Fruit fly (Drosophila melanogaster) whole organism, embryonic: Measurements from ENCODE around the gene CG31675.

Experiments used
- Abd-B ChIP-seq: fragments of 200-800 bp; sonication (Bioruptor generic); optimal IDR thresholded peaks from 2 replicates; lab custom pipeline; 2018; ENCODE audit warnings: missing biosample characterization, mild to moderate bottlenecking, missing genetic modification characterization, moderate library complexity
- Asciz ChIP-seq: fragments of 200-800 bp; sonication (Bioruptor generic); optimal IDR thresholded peaks from 2 replicates; lab custom pipeline; 2017; ENCODE audit warnings: missing biosample characterization, mild to moderate bottlenecking, missing genetic modification characterization, missing genetic modification reagents
- C15 ChIP-seq: fragments of 200-800 bp; sonication (Bioruptor generic); IDR thresholded peaks from 3 replicates; pipeline ENCODE4 v1.3.6; 2022; ENCODE audit warnings: missing biosample characterization, missing genetic modification characterization
- CG11093 ChIP-seq: fragments of 200-800 bp; sonication (Bioruptor generic); IDR thresholded peaks from 3 replicates; pipeline ENCODE4 v1.3.6; 2022; ENCODE audit warnings: missing biosample characterization, missing genetic modification characterization
- CG11695 ChIP-seq: fragments of 200-800 bp; sonication (Bioruptor generic); IDR thresholded peaks from 3 replicates; pipeline ENCODE4 v1.3.6; 2022; ENCODE audit warnings: missing biosample characterization, missing genetic modification characterization
- CG12769 ChIP-seq: fragments of 200-800 bp; sonication (Bioruptor generic); optimal IDR thresholded peaks from 2 replicates; lab custom pipeline; 2019; ENCODE audit warnings: missing biosample characterization, mild to moderate bottlenecking, missing genetic modification characterization, moderate library complexity
- CG14667 ChIP-seq: fragments of 200-800 bp; sonication (Bioruptor generic); IDR thresholded peaks from 2 replicates; pipeline ENCODE4 v1.3.6; 2022; ENCODE audit warnings: missing biosample characterization, missing genetic modification characterization
- CG15269 ChIP-seq: fragments of 200-800 bp; sonication (Bioruptor generic); optimal IDR thresholded peaks from 2 replicates; lab custom pipeline; 2018; ENCODE audit warnings: missing biosample characterization, mild to moderate bottlenecking, missing genetic modification characterization, moderate library complexity
- CG15601 ChIP-seq: fragments of 200-800 bp; sonication (Bioruptor generic); optimal IDR thresholded peaks from 3 replicates; lab custom pipeline; 2019; ENCODE audit warnings: missing biosample characterization, mild to moderate bottlenecking, missing genetic modification characterization, moderate library complexity
- CG17186 ChIP-seq: fragments of 200-800 bp; sonication (Bioruptor generic); optimal IDR thresholded peaks from 3 replicates; lab custom pipeline; 2017; ENCODE audit warnings: missing biosample characterization, missing genetic modification reagents, missing genetic modification characterization
- CG17361 ChIP-seq: fragments of 200-800 bp; sonication (Bioruptor generic); IDR thresholded peaks from 3 replicates; pipeline ENCODE4 v1.3.6; 2022; ENCODE audit warnings: missing biosample characterization, missing genetic modification characterization
- CG2129 ChIP-seq: fragments of 200-800 bp; sonication (Bioruptor generic); IDR thresholded peaks from 2 replicates; pipeline ENCODE4 v1.3.6; 2022; ENCODE audit warnings: missing biosample characterization, missing genetic modification characterization; ENCODE audit not compliant: partially characterized antibody
- CG2199 ChIP-seq: fragments of 200-800 bp; sonication (Bioruptor generic); IDR thresholded peaks from 3 replicates; pipeline ENCODE4 v1.3.6; 2022; ENCODE audit warnings: missing biosample characterization, missing genetic modification characterization
- CG2202 ChIP-seq: fragments of 200-800 bp; sonication (Bioruptor generic); optimal IDR thresholded peaks from 2 replicates; lab custom pipeline; 2018; ENCODE audit warnings: missing biosample characterization, mild to moderate bottlenecking, missing genetic modification characterization
- CG2678 ChIP-seq: fragments of 200-800 bp; sonication (Bioruptor generic); optimal IDR thresholded peaks from 3 replicates; lab custom pipeline; 2019; ENCODE audit warnings: missing biosample characterization, mild to moderate bottlenecking, missing genetic modification characterization, moderate library complexity
- CG42726 ChIP-seq: fragments of 200-800 bp; sonication (Bioruptor generic); IDR thresholded peaks from 2 replicates; pipeline ENCODE4 v1.3.6; 2022; ENCODE audit warnings: missing biosample characterization, missing genetic modification characterization; ENCODE audit not compliant: partially characterized antibody
- CG4707 ChIP-seq: fragments of 200-800 bp; sonication (Bioruptor generic); optimal IDR thresholded peaks from 2 replicates; lab custom pipeline; 2018; ENCODE audit warnings: missing biosample characterization, mild to moderate bottlenecking, missing genetic modification characterization, moderate library complexity
- CG6272 ChIP-seq: fragments of 200-800 bp; sonication (Bioruptor generic); IDR thresholded peaks from 2 replicates; pipeline ENCODE4 v1.3.6; 2022; ENCODE audit warnings: missing biosample characterization, missing genetic modification characterization
- CG7357 ChIP-seq: fragments of 200-800 bp; sonication (Bioruptor generic); IDR thresholded peaks from 3 replicates; pipeline ENCODE4 v1.3.6; 2022; ENCODE audit warnings: missing biosample characterization, missing genetic modification characterization
- CG7963 ChIP-seq: fragments of 200-800 bp; sonication (Bioruptor generic); IDR thresholded peaks from 3 replicates; pipeline ENCODE4 v1.3.6; 2022; ENCODE audit warnings: missing biosample characterization, missing genetic modification characterization; ENCODE audit not compliant: partially characterized antibody
- CG8290 ChIP-seq, 3 experiments: fragments of 200-800 bp; sonication (Bioruptor generic); optimal IDR thresholded peaks; 2 replicates each; lab custom pipeline; 2016 to 2019; ENCODE audit warnings: missing biosample characterization in 3 of 3, missing genetic modification characterization in 3 of 3, mild to moderate bottlenecking in 2 of 3, moderate library complexity in 1 of 3
- CG9932 ChIP-seq: fragments of 200-800 bp; sonication (Bioruptor generic); IDR thresholded peaks from 2 replicates; pipeline ENCODE4 v1.3.6; 2022; ENCODE audit warnings: missing biosample characterization, missing genetic modification characterization
- E2f1 ChIP-seq: fragments of 200-800 bp; sonication (Bioruptor generic); IDR thresholded peaks from 2 replicates; pipeline ENCODE4 v1.3.6; 2022; ENCODE audit warnings: missing biosample characterization, missing genetic modification characterization
- Ets97D ChIP-seq: fragments of 200-800 bp; sonication (Bioruptor generic); optimal IDR thresholded peaks from 3 replicates; lab custom pipeline; 2016; ENCODE audit warnings: missing biosample characterization, missing genetic modification characterization
- Fer1 ChIP-seq: fragments of 200-800 bp; sonication (Bioruptor generic); optimal IDR thresholded peaks from 2 replicates; lab custom pipeline; 2017; ENCODE audit warnings: missing biosample characterization, mild to moderate bottlenecking, missing genetic modification characterization
- HHEX ChIP-seq: fragments of 200-800 bp; sonication (Bioruptor generic); optimal IDR thresholded peaks from 3 replicates; lab custom pipeline; 2017; ENCODE audit warnings: missing biosample characterization, mild to moderate bottlenecking, missing genetic modification characterization, missing genetic modification reagents
- Hey ChIP-seq: fragments of 200-800 bp; sonication (Bioruptor generic); optimal IDR thresholded peaks from 3 replicates; lab custom pipeline; 2018; ENCODE audit warnings: missing biosample characterization, mild to moderate bottlenecking, missing genetic modification characterization
- Jarid2 ChIP-seq: fragments of 200-800 bp; sonication (Bioruptor generic); optimal IDR thresholded peaks from 3 replicates; lab custom pipeline; 2017; ENCODE audit warnings: mild to moderate bottlenecking, missing biosample characterization, missing genetic modification reagents, missing genetic modification characterization
- MTF-1 ChIP-seq: fragments of 200-800 bp; sonication (Bioruptor generic); optimal IDR thresholded peaks from 2 replicates; lab custom pipeline; 2018; ENCODE audit warnings: missing biosample characterization, mild to moderate bottlenecking, missing genetic modification characterization, borderline replicate concordance
- NFAT ChIP-seq: fragments of 200-800 bp; sonication (Bioruptor generic); IDR thresholded peaks from 2 replicates; pipeline ENCODE4 v1.3.6; 2022; ENCODE audit warnings: missing biosample characterization, missing genetic modification characterization
- Ptx1 ChIP-seq: fragments of 200-800 bp; sonication (Bioruptor generic); IDR thresholded peaks from 2 replicates; pipeline ENCODE4 v1.3.6; 2022; ENCODE audit warnings: missing biosample characterization, missing genetic modification characterization
- Side ChIP-seq: fragments of 200-800 bp; sonication (Bioruptor generic); optimal IDR thresholded peaks from 2 replicates; lab custom pipeline; 2016; ENCODE audit warnings: missing biosample characterization, missing genetic modification characterization
- Sin3A ChIP-seq: fragments of >200 bp; optimal IDR thresholded peaks from 2 replicates; lab custom pipeline; 2018
- Vsx1 ChIP-seq: fragments of 200-800 bp; sonication (Bioruptor generic); optimal IDR thresholded peaks from 2 replicates; lab custom pipeline; 2017; ENCODE audit warnings: missing biosample characterization, mild to moderate bottlenecking, missing genetic modification characterization, missing genetic modification reagents
- ac ChIP-seq: fragments of 200-800 bp; sonication (Bioruptor generic); optimal IDR thresholded peaks from 3 replicates; lab custom pipeline; 2017; ENCODE audit warnings: missing biosample characterization, mild to moderate bottlenecking, missing genetic modification characterization
- ara ChIP-seq: fragments of 200-800 bp; sonication (Bioruptor generic); IDR thresholded peaks from 2 replicates; pipeline ENCODE4 v1.3.6; 2022; ENCODE audit warnings: missing biosample characterization, missing genetic modification characterization
- ci ChIP-seq: fragments of 200-800 bp; sonication (Bioruptor generic); IDR thresholded peaks from 3 replicates; pipeline ENCODE4 v1.3.6; 2022; ENCODE audit warnings: missing biosample characterization, missing genetic modification characterization
- dati ChIP-seq: fragments of 200-800 bp; sonication (Bioruptor generic); IDR thresholded peaks from 2 replicates; pipeline ENCODE4 v1.3.6; 2022; ENCODE audit warnings: missing biosample characterization, missing genetic modification characterization
- dmrt11E ChIP-seq: fragments of 200-800 bp; sonication (Bioruptor generic); optimal IDR thresholded peaks from 3 replicates; lab custom pipeline; 2018; ENCODE audit warnings: missing biosample characterization, mild to moderate bottlenecking, missing genetic modification characterization, moderate library complexity
- exex ChIP-seq: fragments of 200-800 bp; sonication (Bioruptor generic); optimal IDR thresholded peaks from 4 replicates; lab custom pipeline; 2018; ENCODE audit warnings: missing biosample characterization, mild to moderate bottlenecking, missing genetic modification characterization, moderate library complexity
- fru ChIP-seq: fragments of >200 bp; optimal IDR thresholded peaks from 2 replicates; lab custom pipeline; 2017
- grn ChIP-seq: fragments of 200-800 bp; sonication (Bioruptor generic); optimal IDR thresholded peaks from 3 replicates; lab custom pipeline; 2017; ENCODE audit warnings: missing biosample characterization, missing genetic modification characterization
- her ChIP-seq: fragments of 200-800 bp; sonication (Bioruptor generic); optimal IDR thresholded peaks from 2 replicates; lab custom pipeline; 2016; ENCODE audit warnings: missing biosample characterization, missing genetic modification characterization
- kni ChIP-seq: fragments of 200-800 bp; sonication (Bioruptor generic); optimal IDR thresholded peaks from 3 replicates; lab custom pipeline; 2017; ENCODE audit warnings: mild to moderate bottlenecking, missing biosample characterization, missing genetic modification reagents, missing genetic modification characterization
- oc ChIP-seq: fragments of 200-800 bp; sonication (Bioruptor generic); optimal IDR thresholded peaks from 2 replicates; lab custom pipeline; 2018; ENCODE audit warnings: missing biosample characterization, mild to moderate bottlenecking, missing genetic modification characterization, moderate library complexity
- onecut ChIP-seq: fragments of 200-800 bp; sonication (Bioruptor generic); IDR thresholded peaks from 2 replicates; pipeline ENCODE4 v1.3.6; 2022; ENCODE audit warnings: missing biosample characterization, missing genetic modification characterization
- phol ChIP-seq: fragments of 200-800 bp; sonication (Bioruptor generic); optimal IDR thresholded peaks from 3 replicates; lab custom pipeline; 2018; ENCODE audit warnings: missing biosample characterization, mild to moderate bottlenecking, missing genetic modification characterization, moderate library complexity
- pita ChIP-seq: fragments of 200-800 bp; sonication (Bioruptor generic); optimal IDR thresholded peaks from 2 replicates; lab custom pipeline; 2017; ENCODE audit warnings: missing biosample characterization, mild to moderate bottlenecking, missing genetic modification characterization
- scrt ChIP-seq: fragments of 200-800 bp; sonication (Bioruptor generic); optimal IDR thresholded peaks from 2 replicates; lab custom pipeline; 2018; ENCODE audit warnings: missing biosample characterization, mild to moderate bottlenecking, missing genetic modification characterization, moderate library complexity
- sim ChIP-seq: fragments of 200-800 bp; sonication (Bioruptor generic); IDR thresholded peaks from 2 replicates; pipeline ENCODE4 v1.3.6; 2022; ENCODE audit warnings: missing biosample characterization, missing genetic modification characterization
- unpg ChIP-seq: fragments of 200-800 bp; sonication (Bioruptor generic); optimal IDR thresholded peaks from 3 replicates; lab custom pipeline; 2018; ENCODE audit warnings: missing biosample characterization, mild to moderate bottlenecking, missing genetic modification characterization, moderate library complexity
- z ChIP-seq: fragments of 200-800 bp; sonication (Bioruptor generic); IDR thresholded peaks from 3 replicates; pipeline ENCODE4 v1.3.6; 2022; ENCODE audit warnings: missing biosample characterization, missing genetic modification characterization

CG31675 gene

DNA sequence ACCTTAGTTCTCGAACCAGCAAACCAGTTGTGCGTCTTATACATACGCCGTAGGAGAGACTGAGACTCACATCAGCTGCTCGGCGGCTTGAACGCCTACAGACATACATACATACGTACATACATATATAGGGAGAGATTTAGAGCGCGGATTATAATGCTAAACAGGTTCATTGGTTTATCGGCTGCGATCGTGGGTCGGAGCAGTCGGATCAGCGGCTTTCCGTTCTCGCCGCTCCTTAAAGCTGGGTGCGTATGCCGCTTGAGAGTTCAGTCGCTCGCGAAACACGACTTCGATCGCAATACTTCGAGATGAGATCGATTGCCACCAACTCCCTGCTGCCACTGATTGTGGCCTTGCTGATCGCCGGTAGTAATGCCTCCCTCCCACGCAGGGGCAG lies 42.3 kb upstream of the CG31675 start (continued):
- TF ChIP-seq unpg: no peak
- no peak for TF ChIP-seq CG6272 (GFP tag; lab: Robert Waterston, UW)
- TF ChIP-seq CG2678: no peak
- TF ChIP-seq oc (tag; lab: Kevin White, UChicago): peak; percentile 71
- no peak for TF ChIP-seq phol (tag; lab: Kevin White, UChicago)
- peak; percentile 75 for TF ChIP-seq kni (GFP tag; lab: Kevin White, UChicago)
- TF ChIP-seq Sin3A: no peak
- no peak for TF ChIP-seq ci (GFP tag; lab: Robert Waterston, UW)
- no peak for TF ChIP-seq CG17186 (GFP tag; lab: Kevin White, UChicago)
- no peak for TF ChIP-seq HHEX (GFP tag; lab: Kevin White, UChicago)
- TF ChIP-seq pita (GFP tag; lab: Kevin White, UChicago): no peak
- TF ChIP-seq CG11695 (GFP tag; lab: Robert Waterston, UW): no peak
- TF ChIP-seq C15 (GFP tag; lab: Robert Waterston, UW): no peak
- no peak for TF ChIP-seq CG7963 (GFP tag; lab: Robert Waterston, UW)
- TF ChIP-seq CG11093 (GFP tag; lab: Robert Waterston, UW): no peak
- TF ChIP-seq Asciz (GFP tag; lab: Kevin White, UChicago): no peak
- no peak for TF ChIP-seq Vsx1 (GFP tag; lab: Kevin White, UChicago)
- no peak for TF ChIP-seq Ptx1
- no peak for TF ChIP-seq E2f1 (GFP tag; lab: Robert Waterston, UW)
- TF ChIP-seq CG15269 (tag; lab: Kevin White, UChicago): no peak
- no peak for TF ChIP-seq ara (GFP tag; lab: Robert Waterston, UW)
- TF ChIP-seq CG12769: peak; percentile 60
- peak; percentile 11 for TF ChIP-seq Jarid2 (GFP tag; lab: Kevin White, UChicago)
- no peak for TF ChIP-seq CG7357 (GFP tag; lab: Robert Waterston, UW)
- no peak for TF ChIP-seq NFAT (GFP tag; lab: Robert Waterston, UW)
- no peak for TF ChIP-seq dati (GFP tag; lab: Robert Waterston, UW)
- no peak for TF ChIP-seq CG14667 (GFP tag; lab: Robert Waterston, UW)
- TF ChIP-seq CG17361: no peak
- no peak for TF ChIP-seq CG8290 (GFP tag; optimal IDR thresholded peaks at IDR 0.05; lab: Kevin White, UChicago)
- TF ChIP-seq CG8290 (tag; optimal IDR thresholded peaks at IDR 0.05; lab: Kevin White, UChicago): peak in 1 of 2 experiments; percentile 15
- TF ChIP-seq sim (GFP tag; lab: Robert Waterston, UW): no peak
- TF ChIP-seq Side (GFP tag; lab: Kevin White, UChicago): no peak
- no peak for TF ChIP-seq ac
- TF ChIP-seq MTF-1: no peak
- no peak for TF ChIP-seq scrt (GFP tag; lab: Kevin White, UChicago)
- TF ChIP-seq Ets97D (GFP tag; lab: Kevin White, UChicago): no peak
- TF ChIP-seq her (GFP tag; lab: Kevin White, UChicago): no peak
- TF ChIP-seq CG2129 (GFP tag; lab: Robert Waterston, UW): no peak
- no peak for TF ChIP-seq fru (lab: Kevin White, UChicago)
- no peak for TF ChIP-seq z (GFP tag; lab: Robert Waterston, UW)
- TF ChIP-seq Fer1 (GFP tag; lab: Kevin White, UChicago): no peak
- no peak for TF ChIP-seq CG9932 (GFP tag; lab: Robert Waterston, UW)
- no peak for TF ChIP-seq Hey (tag; lab: Kevin White, UChicago)
- TF ChIP-seq CG42726 (GFP tag; lab: Robert Waterston, UW): no peak
- TF ChIP-seq dmrt11E: no peak
- TF ChIP-seq CG15601: no peak
- TF ChIP-seq grn: peak; percentile 60
- TF ChIP-seq CG2202: no peak
- TF ChIP-seq Abd-B (GFP tag; lab: Kevin White, UChicago): no peak
- no peak for TF ChIP-seq exex (tag; lab: Kevin White, UChicago)
- no peak for TF ChIP-seq onecut
- TF ChIP-seq CG4707 (GFP tag; lab: Kevin White, UChicago): no peak
- TF ChIP-seq CG2199 (GFP tag; lab: Robert Waterston, UW): no peak
